Worm (Caenorhabditis elegans) whole organism, late embryonic: ENCODE measurements around the gene hst-6.

Source experiments
- K02D7.2 ChIP-seq: sonication (generic microtip); optimal IDR thresholded peaks from 2 replicates; lab custom pipeline; 2017; ENCODE audit warnings: mild to moderate bottlenecking, missing genetic modification characterization, missing compliant biosample characterization
- ets-4 ChIP-seq: sonication (generic microtip); optimal IDR thresholded peaks from 2 replicates; lab custom pipeline; 2016; ENCODE audit warnings: missing genetic modification characterization, missing compliant biosample characterization
- pha-2 ChIP-seq: sonication (generic microtip); optimal IDR thresholded peaks from 2 replicates; lab custom pipeline; 2017; ENCODE audit warnings: mild to moderate bottlenecking, missing genetic modification characterization, missing compliant biosample characterization

DNA sequence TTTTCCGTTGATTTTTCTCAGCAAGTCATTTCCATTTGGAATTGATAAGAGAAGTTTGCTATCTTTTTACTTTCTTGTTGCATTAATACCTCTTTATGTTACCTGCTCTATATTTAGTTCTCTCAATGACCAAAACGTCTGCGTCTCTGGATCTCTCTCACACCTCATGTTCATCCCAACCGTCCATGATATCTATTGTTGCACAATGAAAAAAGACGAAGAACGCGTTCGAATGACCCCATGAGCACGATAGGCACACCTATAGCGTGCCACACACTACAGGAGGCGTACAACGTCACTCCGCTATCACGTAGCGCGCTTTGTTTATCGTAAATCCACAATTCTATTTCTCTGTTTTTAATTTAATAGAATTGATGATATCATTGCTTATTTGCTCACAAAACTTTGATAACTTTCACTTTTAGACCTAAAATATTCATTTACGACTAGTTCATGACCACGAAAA lies 3.8 kb downstream of the hst-6 start, which contains the start of gene Y34B4A.2:
- TF ChIP-seq ets-4 (tag; lab: Kevin White, UChicago) (no peak), pha-2 (tag; lab: Kevin White, UChicago) (no peak), K02D7.2 (tag; lab: Kevin White, UChicago) (no peak)
